Worm (Caenorhabditis elegans) whole organism, L3 larva: Measurements from ENCODE around the gene Y51H4A.937.

Experiments
- ZK546.5 ChIP-seq: sonication (generic microtip); optimal IDR thresholded peaks from 2 replicates; lab custom pipeline; 2017; ENCODE audit warnings: missing biosample characterization, missing genetic modification characterization
- aly-2 ChIP-seq: fragments of 150-350 bp; optimal IDR thresholded peaks from 2 replicates; lab custom pipeline; 2014; ENCODE audit warnings: missing biosample characterization, missing genetic modification characterization
- ama-1 ChIP-seq: fragments of 150-350 bp; optimal IDR thresholded peaks from 2 replicates; lab custom pipeline; 2018
- ceh-28 ChIP-seq: fragments of 150-350 bp; optimal IDR thresholded peaks from 2 replicates; lab custom pipeline; 2014; ENCODE audit warnings: missing biosample characterization, missing genetic modification reagents, missing genetic modification characterization
- ceh-82 ChIP-seq: fragments of 150-350 bp; optimal IDR thresholded peaks from 2 replicates; lab custom pipeline; 2014; ENCODE audit warnings: missing biosample characterization, missing genetic modification characterization
- egl-27 ChIP-seq: sonication (generic microtip); optimal IDR thresholded peaks from 4 replicates; lab custom pipeline; 2017; ENCODE audit warnings: missing biosample characterization, missing genetic modification reagents, missing genetic modification characterization
- elt-2 ChIP-seq: sonication (generic microtip); optimal IDR thresholded peaks from 2 replicates; lab custom pipeline; 2016; ENCODE audit warnings: missing genetic modification reagents, mild to moderate bottlenecking, missing genetic modification characterization, missing compliant biosample characterization
- eor-1 ChIP-seq, 2 experiments: fragments of 150-350 bp; optimal IDR thresholded peaks; 2 replicates each; lab custom pipeline; 2014 to 2018; ENCODE audit warnings: missing biosample characterization in 2 of 2, missing genetic modification characterization in 2 of 2
- fkh-10 ChIP-seq: sonication (generic microtip); optimal IDR thresholded peaks from 2 replicates; lab custom pipeline; 2017; ENCODE audit warnings: missing biosample characterization, missing genetic modification reagents, missing genetic modification characterization
- fos-1 ChIP-seq: fragments of 150-350 bp; optimal IDR thresholded peaks from 2 replicates; lab custom pipeline; 2014; ENCODE audit warnings: missing biosample characterization, missing genetic modification characterization
- jun-1 ChIP-seq: fragments of 150-350 bp; optimal IDR thresholded peaks from 2 replicates; lab custom pipeline; 2014; ENCODE audit warnings: missing biosample characterization, missing genetic modification reagents, missing genetic modification characterization
- lin-15B ChIP-seq: fragments of 150-350 bp; optimal IDR thresholded peaks from 2 replicates; lab custom pipeline; 2014; ENCODE audit warnings: missing biosample characterization, missing genetic modification characterization
- lin-39 ChIP-seq: fragments of 150-350 bp; optimal IDR thresholded peaks from 2 replicates; lab custom pipeline; 2018; ENCODE audit warnings: missing biosample characterization, missing genetic modification reagents, missing genetic modification characterization
- lsy-12 ChIP-seq: sonication (generic microtip); optimal IDR thresholded peaks from 2 replicates; lab custom pipeline; 2016; ENCODE audit warnings: mild to moderate bottlenecking, missing genetic modification characterization, missing compliant biosample characterization
- mml-1 ChIP-seq: fragments of 150-350 bp; sonication (generic microtip); optimal IDR thresholded peaks from 3 replicates; lab custom pipeline; 2014; ENCODE audit warnings: missing biosample characterization, missing genetic modification characterization
- nhr-25 ChIP-seq: sonication (generic microtip); optimal IDR thresholded peaks from 2 replicates; lab custom pipeline; 2017; ENCODE audit warnings: missing biosample characterization, missing genetic modification characterization
- nhr-43 ChIP-seq: sonication (generic microtip); optimal IDR thresholded peaks from 2 replicates; lab custom pipeline; 2016; ENCODE audit warnings: mild to moderate bottlenecking, missing genetic modification characterization, missing compliant biosample characterization; ENCODE audit not compliant: poor library complexity, severe bottlenecking
- nhr-67 ChIP-seq: fragments of 150-350 bp; optimal IDR thresholded peaks from 2 replicates; lab custom pipeline; 2014; ENCODE audit warnings: missing biosample characterization, missing genetic modification characterization
- nhr-76 ChIP-seq: fragments of 150-350 bp; sonication (generic microtip); optimal IDR thresholded peaks from 5 replicates; lab custom pipeline; 2014; ENCODE audit warnings: missing biosample characterization, missing genetic modification characterization
- nhr-77 ChIP-seq: fragments of 150-350 bp; optimal IDR thresholded peaks from 2 replicates; lab custom pipeline; 2014; ENCODE audit warnings: missing biosample characterization, missing genetic modification characterization
- pha-4 ChIP-seq: fragments of 150-350 bp; optimal IDR thresholded peaks from 2 replicates; lab custom pipeline; 2014; ENCODE audit warnings: missing biosample characterization, missing genetic modification reagents, missing genetic modification characterization
- pqm-1 ChIP-seq: fragments of 150-350 bp; optimal IDR thresholded peaks from 2 replicates; lab custom pipeline; 2017; ENCODE audit warnings: missing biosample characterization, missing genetic modification characterization, inconsistent platforms
- unc-62 ChIP-seq: fragments of 150-350 bp; sonication (generic microtip); optimal IDR thresholded peaks from 4 replicates; lab custom pipeline; 2014; ENCODE audit warnings: missing biosample characterization, missing genetic modification reagents, missing genetic modification characterization
- zag-1 ChIP-seq: fragments of 150-350 bp; optimal IDR thresholded peaks from 2 replicates; lab custom pipeline; 2014; ENCODE audit warnings: missing biosample characterization, missing genetic modification characterization
- ztf-11 ChIP-seq: fragments of 150-350 bp; optimal IDR thresholded peaks from 2 replicates; lab custom pipeline; 2014; ENCODE audit warnings: missing biosample characterization, missing genetic modification characterization

Gene Y51H4A.937

DNA sequence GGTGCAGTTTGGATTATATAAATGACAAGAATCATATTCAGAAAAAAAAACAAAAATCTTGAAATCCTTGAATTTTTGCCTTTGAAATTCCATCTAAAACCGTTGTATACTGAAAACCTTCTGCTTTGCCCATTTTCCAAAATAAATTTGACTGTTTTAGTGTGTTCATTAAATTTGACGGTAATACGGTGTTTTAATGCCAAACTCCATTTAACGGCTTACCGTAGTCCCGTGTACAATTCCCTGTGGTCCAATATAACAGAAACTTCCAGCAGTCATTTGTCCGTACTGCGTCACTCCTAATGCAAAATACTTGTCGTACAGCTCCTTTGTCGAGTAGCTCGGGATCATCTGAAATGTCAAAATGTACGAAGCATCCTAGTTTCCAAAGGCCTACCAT, 12.1 kb downstream of the Y51H4A.937 start:
- TF ChIP-seq zag-1 (tag; lab: Kevin White, UChicago) (no peak), lin-39 (tag; lab: Kevin White, UChicago) (no peak), egl-27 (tag; lab: Kevin White, UChicago) (no peak), nhr-67 (tag; lab: Kevin White, UChicago) (no peak), ceh-28 (tag; lab: Kevin White, UChicago) (no peak), eor-1 (tag; optimal IDR thresholded peaks at IDR 0.05; lab: Kevin White, UChicago) (no peak), nhr-76 (tag; lab: Kevin White, UChicago) (no peak)

DNA sequence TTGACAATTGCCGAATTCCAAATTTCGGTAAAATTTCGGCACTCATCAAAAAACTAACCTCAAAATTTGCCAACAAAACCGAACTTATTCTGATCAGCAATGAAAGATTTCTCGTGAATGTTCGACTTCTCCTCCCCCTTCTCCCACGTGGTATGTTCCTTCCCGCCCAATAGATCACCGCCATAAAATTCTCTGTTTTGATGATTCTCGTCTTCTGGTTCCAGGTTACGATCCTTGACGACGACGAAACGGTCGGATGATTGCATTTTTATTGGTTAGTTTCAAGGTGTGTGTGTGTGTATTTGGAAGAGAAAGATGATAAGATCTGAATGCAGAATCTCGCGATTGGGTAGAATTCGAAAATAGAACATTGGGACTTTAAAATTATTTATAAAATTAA, 14.2 kb downstream of the Y51H4A.937 start, which contains the start of gene uroc-1:
TSS of gene uroc-1 (minus strand) at position 101 of the 400 bp plus-strand sequence.
- no peak for TF ChIP-seq fkh-10
- TF ChIP-seq egl-27 (tag; lab: Kevin White, UChicago): no peak
- TF ChIP-seq unc-62 (GFP tag; lab: Kevin White, UChicago): no peak
- no peak for TF ChIP-seq ceh-82 (tag; lab: Kevin White, UChicago)
- no peak for TF ChIP-seq ZK546.5 (tag; lab: Kevin White, UChicago)

ce11 chrIV:16551457-16551856, 23.0 kb downstream of the Y51H4A.937 start:
- no peak for TF ChIP-seq elt-2 (tag; lab: Kevin White, UChicago)
- no peak for TF ChIP-seq pha-4 (tag; lab: Kevin White, UChicago)
- no peak for TF ChIP-seq fos-1 (tag; lab: Kevin White, UChicago)
- no peak for TF ChIP-seq mml-1 (tag; lab: Kevin White, UChicago)
- TF ChIP-seq ama-1 (lab: Kevin White, UChicago): no peak
- TF ChIP-seq eor-1 (tag; optimal IDR thresholded peaks at IDR 0.05; lab: Kevin White, UChicago): no peak
- no peak for TF ChIP-seq nhr-43
- TF ChIP-seq ceh-82 (tag; lab: Kevin White, UChicago): no peak
- TF ChIP-seq nhr-25: no peak
- TF ChIP-seq lsy-12 (tag; lab: Kevin White, UChicago): no peak
- no peak for TF ChIP-seq lin-15B (tag; lab: Kevin White, UChicago)
- TF ChIP-seq ztf-11 (tag; lab: Kevin White, UChicago): no peak

- TF ChIP-seq ZK546.5 (tag; lab: Kevin White, UChicago) (no peak), pqm-1 (tag; lab: Kevin White, UChicago) (no peak), aly-2 (no peak)
Measured at ce11 chrIV:16560971-16561370, 32.5 kb downstream of the Y51H4A.937 start.

ce11 chrIV:16578449-16578848, 50.0 kb downstream of the Y51H4A.937 start, which contains the start of gene Y51H4A.8:
Gene Y51H4A.8 (minus strand): TSS chrIV:16578549.
- TF ChIP-seq nhr-77 (tag; lab: Kevin White, UChicago) (no peak), jun-1 (tag; lab: Kevin White, UChicago) (no peak)
